Fruit fly (Drosophila melanogaster) whole organism, prepupa: ENCODE data around the gene CG33795.

Experiments used
- CG10631 ChIP-seq: fragments of 200-800 bp; sonication (Bioruptor generic); optimal IDR thresholded peaks from 2 replicates; lab custom pipeline; 2016; ENCODE audit warnings: missing biosample characterization, missing genetic modification characterization
- CG11294 ChIP-seq: fragments of 200-800 bp; sonication (Bioruptor generic); IDR thresholded peaks from 2 replicates; pipeline ENCODE4 v1.3.6; 2022; ENCODE audit warnings: missing biosample characterization, missing genetic modification characterization
- CG11762 ChIP-seq: fragments of 200-800 bp; sonication (Bioruptor generic); optimal IDR thresholded peaks from 3 replicates; lab custom pipeline; 2016; ENCODE audit warnings: missing biosample characterization, missing genetic modification characterization; ENCODE audit not compliant: insufficient read depth
- CG11902 ChIP-seq: fragments of 200-800 bp; sonication (Bioruptor generic); optimal IDR thresholded peaks from 3 replicates; lab custom pipeline; 2016; ENCODE audit warnings: missing biosample characterization, missing genetic modification characterization
- CG32006 ChIP-seq: fragments of 200-800 bp; sonication (Bioruptor generic); optimal IDR thresholded peaks from 3 replicates; lab custom pipeline; 2017; ENCODE audit warnings: missing biosample characterization, mild to moderate bottlenecking, missing genetic modification characterization
- CG34406 ChIP-seq: fragments of 200-800 bp; sonication (Bioruptor generic); optimal IDR thresholded peaks from 3 replicates; lab custom pipeline; 2016; ENCODE audit warnings: missing biosample characterization, missing genetic modification characterization
- CG3919 ChIP-seq: fragments of 200-800 bp; sonication (Bioruptor generic); optimal IDR thresholded peaks from 3 replicates; lab custom pipeline; 2016; ENCODE audit warnings: missing biosample characterization, missing genetic modification characterization
- CG4318 ChIP-seq: fragments of 200-800 bp; sonication (Bioruptor generic); optimal IDR thresholded peaks from 3 replicates; lab custom pipeline; 2017; ENCODE audit warnings: missing biosample characterization, mild to moderate bottlenecking, missing genetic modification characterization
- CG6163 ChIP-seq: fragments of 200-800 bp; sonication (Bioruptor generic); IDR thresholded peaks from 3 replicates; pipeline ENCODE4 v1.3.6; 2022; ENCODE audit warnings: missing biosample characterization, missing genetic modification characterization
- CG6792 ChIP-seq: fragments of 200-800 bp; sonication (Bioruptor generic); optimal IDR thresholded peaks from 3 replicates; lab custom pipeline; 2016; ENCODE audit warnings: missing biosample characterization, missing genetic modification characterization
- CG7368 ChIP-seq: fragments of 200-800 bp; sonication (Bioruptor generic); optimal IDR thresholded peaks from 3 replicates; lab custom pipeline; 2016; ENCODE audit warnings: missing biosample characterization, missing genetic modification characterization
- CG8119 ChIP-seq: fragments of 200-800 bp; sonication (Bioruptor generic); IDR thresholded peaks from 3 replicates; pipeline ENCODE4 v1.3.6; 2022; ENCODE audit warnings: missing biosample characterization, missing genetic modification characterization
- CG8319 ChIP-seq: fragments of 200-800 bp; sonication (Bioruptor generic); optimal IDR thresholded peaks from 3 replicates; lab custom pipeline; 2016; ENCODE audit warnings: missing biosample characterization, missing genetic modification characterization
- CG8632 ChIP-seq: fragments of 200-800 bp; sonication (Bioruptor generic); optimal IDR thresholded peaks from 3 replicates; lab custom pipeline; 2016; ENCODE audit warnings: missing biosample characterization, missing genetic modification characterization
- CG9139 ChIP-seq: fragments of 200-800 bp; sonication (Bioruptor generic); optimal IDR thresholded peaks from 3 replicates; lab custom pipeline; 2017; ENCODE audit warnings: missing biosample characterization, mild to moderate bottlenecking, missing genetic modification characterization
- Eip75B ChIP-seq: fragments of 200-800 bp; sonication (Bioruptor generic); optimal IDR thresholded peaks from 3 replicates; lab custom pipeline; 2016; ENCODE audit warnings: missing biosample characterization, missing genetic modification characterization
- Eip78C ChIP-seq: fragments of 200-800 bp; sonication (Bioruptor generic); peaks from one replicate; lab custom pipeline; 2016; ENCODE audit warnings: missing biosample characterization, missing genetic modification characterization
- Eip93F ChIP-seq: fragments of 200-800 bp; sonication (Bioruptor generic); optimal IDR thresholded peaks from 2 replicates; lab custom pipeline; 2016; ENCODE audit warnings: missing biosample characterization, mild to moderate bottlenecking, missing genetic modification characterization
- Ets21C ChIP-seq: fragments of 200-800 bp; sonication (Bioruptor generic); optimal IDR thresholded peaks from 3 replicates; lab custom pipeline; 2016; ENCODE audit warnings: missing biosample characterization, missing genetic modification characterization
- Gug ChIP-seq: fragments of 200-800 bp; sonication (Bioruptor generic); IDR thresholded peaks from 2 replicates; pipeline ENCODE4 v1.3.6; 2022; ENCODE audit warnings: missing biosample characterization, missing genetic modification characterization
- Hr38 ChIP-seq: sonication (Bioruptor generic); optimal IDR thresholded peaks from 2 replicates; lab custom pipeline; 2016; ENCODE audit warnings: missing biosample characterization, missing genetic modification characterization
- Hr4 ChIP-seq: fragments of 200-800 bp; sonication (Bioruptor generic); optimal IDR thresholded peaks from 3 replicates; lab custom pipeline; 2016; ENCODE audit warnings: missing biosample characterization, missing genetic modification characterization
- Lpt ChIP-seq: fragments of 200-800 bp; sonication (Bioruptor generic); optimal IDR thresholded peaks from 3 replicates; lab custom pipeline; 2016; ENCODE audit warnings: missing biosample characterization, missing genetic modification characterization
- Met ChIP-seq: fragments of 200-800 bp; sonication (Bioruptor generic); optimal IDR thresholded peaks from 3 replicates; lab custom pipeline; 2016; ENCODE audit warnings: missing biosample characterization, missing genetic modification characterization
- OdsH ChIP-seq: fragments of 200-800 bp; sonication (Bioruptor generic); optimal IDR thresholded peaks from 3 replicates; lab custom pipeline; 2016; ENCODE audit warnings: missing biosample characterization, missing genetic modification characterization
- Smox ChIP-seq: fragments of 200-800 bp; sonication (Bioruptor generic); optimal IDR thresholded peaks from 3 replicates; lab custom pipeline; 2016; ENCODE audit warnings: missing biosample characterization, missing genetic modification characterization
- Sox14 ChIP-seq: fragments of 200-800 bp; sonication (Bioruptor generic); optimal IDR thresholded peaks from 3 replicates; lab custom pipeline; 2016; ENCODE audit warnings: missing biosample characterization, missing genetic modification characterization
- Sox15 ChIP-seq: fragments of 200-800 bp; sonication (Bioruptor generic); optimal IDR thresholded peaks from 3 replicates; lab custom pipeline; 2016; ENCODE audit warnings: missing biosample characterization, missing genetic modification characterization
- achi ChIP-seq: fragments of 200-800 bp; sonication (Bioruptor generic); optimal IDR thresholded peaks from 3 replicates; lab custom pipeline; 2016; ENCODE audit warnings: missing biosample characterization, missing genetic modification characterization
- acj6 ChIP-seq: fragments of 200-800 bp; sonication (Bioruptor generic); optimal IDR thresholded peaks from 3 replicates; lab custom pipeline; 2016; ENCODE audit warnings: missing biosample characterization, missing genetic modification characterization
- esn ChIP-seq: fragments of 200-800 bp; sonication (Bioruptor generic); optimal IDR thresholded peaks from 2 replicates; lab custom pipeline; 2016; ENCODE audit warnings: missing biosample characterization, mild to moderate bottlenecking, missing genetic modification characterization, moderate library complexity
- fd59A ChIP-seq: fragments of 200-800 bp; sonication (Bioruptor generic); optimal IDR thresholded peaks from 2 replicates; lab custom pipeline; 2017; ENCODE audit warnings: missing biosample characterization, mild to moderate bottlenecking, missing genetic modification characterization, missing genetic modification reagents
- fd85E ChIP-seq: fragments of 200-800 bp; sonication (Bioruptor generic); optimal IDR thresholded peaks from 3 replicates; lab custom pipeline; 2016; ENCODE audit warnings: missing biosample characterization, missing genetic modification characterization
- fkh ChIP-seq: fragments of 200-800 bp; sonication (Bioruptor generic); optimal IDR thresholded peaks from 3 replicates; lab custom pipeline; 2017; ENCODE audit warnings: missing biosample characterization, mild to moderate bottlenecking, missing genetic modification characterization, moderate library complexity
- lz ChIP-seq: fragments of 200-800 bp; sonication (Bioruptor generic); optimal IDR thresholded peaks from 3 replicates; lab custom pipeline; 2016; ENCODE audit warnings: missing biosample characterization, missing genetic modification characterization
- pdm3 ChIP-seq: fragments of 200-800 bp; sonication (Bioruptor generic); optimal IDR thresholded peaks from 3 replicates; lab custom pipeline; 2016; ENCODE audit warnings: missing biosample characterization, missing genetic modification characterization
- ss ChIP-seq, 2 experiments: fragments of 200-800 bp; sonication (Bioruptor generic); optimal IDR thresholded peaks; 2 replicates in 1 of 2; 3 replicates in 1 of 2; lab custom pipeline; 2017 to 2018; ENCODE audit warnings: mild to moderate bottlenecking in 2 of 2, missing biosample characterization in 2 of 2, missing genetic modification characterization in 2 of 2, moderate library complexity in 1 of 2
- svp ChIP-seq: fragments of 200-800 bp; sonication (Bioruptor generic); peaks from one replicate; lab custom pipeline; 2016; ENCODE audit warnings: missing biosample characterization, missing genetic modification characterization
- topi ChIP-seq: fragments of 200-800 bp; sonication (Bioruptor generic); optimal IDR thresholded peaks from 3 replicates; lab custom pipeline; 2016; ENCODE audit warnings: missing biosample characterization, missing genetic modification characterization
- vri ChIP-seq: fragments of 200-800 bp; sonication (Bioruptor generic); optimal IDR thresholded peaks from 3 replicates; lab custom pipeline; 2016; ENCODE audit warnings: missing biosample characterization, mild to moderate bottlenecking, missing genetic modification characterization

Gene CG33795

DNA sequence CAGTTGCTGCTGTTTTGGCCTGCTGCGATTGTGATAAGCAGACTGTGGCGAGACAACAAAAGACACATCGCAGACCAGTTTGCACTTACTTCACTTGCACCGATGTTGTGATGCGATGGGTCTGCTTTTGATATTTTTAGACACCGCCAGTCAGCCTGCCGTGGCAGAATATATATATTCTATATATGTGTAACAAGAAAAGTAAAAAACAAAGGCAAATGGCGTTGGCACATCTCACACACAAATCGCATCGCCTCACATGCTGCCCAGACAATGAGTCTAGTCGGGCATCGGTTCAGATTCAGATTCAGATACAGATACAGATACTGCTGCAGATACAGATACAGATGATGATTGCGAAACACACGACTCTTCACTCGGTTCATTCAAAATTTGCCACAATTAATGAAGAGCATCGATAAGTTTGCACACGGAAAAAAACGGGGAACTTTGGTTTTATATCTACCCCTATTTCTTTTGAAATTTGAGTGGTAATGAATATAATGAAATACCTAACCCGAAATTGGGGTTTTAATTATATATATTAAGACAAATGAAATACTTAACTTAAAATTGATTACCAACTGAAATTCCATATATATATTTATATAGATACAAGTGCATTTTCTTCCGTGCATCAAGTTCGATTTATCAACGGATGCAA is 3.3 kb downstream of the CG33795 start (continued):
- no peak for TF ChIP-seq ss (GFP tag; optimal IDR thresholded peaks at IDR 0.05; lab: Kevin White, UChicago)
- TF ChIP-seq, all 60 proteins: peak for 18

DNA sequence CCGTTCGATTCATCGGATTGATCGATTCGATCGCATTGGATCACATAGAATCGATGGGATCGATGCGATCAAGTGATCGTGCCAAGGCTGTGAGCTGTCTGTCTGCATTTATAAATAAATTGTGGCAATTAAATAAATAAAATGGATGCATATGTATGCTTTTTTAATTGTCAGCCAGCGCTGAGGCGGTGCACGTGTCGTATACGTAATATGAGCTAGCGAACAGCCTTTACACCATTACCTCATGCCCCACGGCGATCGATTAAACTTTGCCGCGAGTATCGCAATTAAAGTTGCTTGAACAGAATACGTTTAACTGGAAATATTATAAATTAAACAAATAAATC is 4.2 kb downstream of the CG33795 start:
- TF ChIP-seq fd85E (no peak), Eip78C (GFP tag; lab: Kevin White, UChicago) (peak; percentile 56)

DNA sequence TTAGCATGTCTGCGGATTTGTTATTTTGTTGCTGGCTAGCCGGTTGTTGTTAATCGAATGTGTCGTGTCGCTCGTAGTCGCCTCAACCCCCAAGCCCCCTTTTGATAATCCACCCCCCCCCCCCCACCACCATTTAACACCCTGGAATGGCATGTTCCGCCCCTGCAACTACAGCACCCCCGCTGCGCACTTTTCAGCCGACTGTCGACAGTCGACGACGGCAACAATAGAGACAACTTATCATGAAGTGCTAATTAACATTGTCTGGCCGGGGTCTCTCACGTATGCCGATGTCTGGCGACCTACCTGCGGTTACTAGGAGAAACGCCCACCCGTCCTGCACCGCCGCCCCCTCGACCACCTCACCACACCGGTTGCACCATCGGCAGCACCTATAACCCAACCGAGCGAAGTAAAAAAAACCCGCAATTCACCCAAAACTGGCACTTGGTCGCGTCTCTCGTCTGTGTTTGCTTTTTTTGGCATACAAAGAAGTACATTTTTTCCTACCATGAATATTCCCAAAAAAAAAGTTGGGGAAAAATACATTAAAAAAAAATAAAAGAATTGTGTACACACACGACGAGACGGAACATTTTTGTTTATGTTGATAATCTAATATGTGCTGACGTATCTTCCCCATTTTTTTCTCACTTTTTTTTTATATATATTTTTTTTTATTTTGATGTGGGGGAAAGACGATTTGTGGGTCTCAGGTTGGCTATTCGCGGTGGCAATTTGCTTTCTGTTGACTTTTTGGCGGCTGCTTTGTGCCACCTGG is 4.8 kb downstream of the CG33795 start:
- peak; percentile 40 for TF ChIP-seq svp
- TF ChIP-seq CG10631, result no peak
- TF ChIP-seq vri (GFP tag; lab: Kevin White, UChicago), result peak; percentile 46
- TF ChIP-seq acj6 (GFP tag; lab: Kevin White, UChicago), result no peak
- TF ChIP-seq Eip78C (GFP tag; lab: Kevin White, UChicago), result peak; percentile 62
- 0 out of 3 replicates have a peak, but pooled peaks have one; percentile 11 for TF ChIP-seq CG6163
- TF ChIP-seq fd59A (GFP tag; lab: Kevin White, UChicago), result no peak
- TF ChIP-seq CG4318 (GFP tag; lab: Kevin White, UChicago), result no peak
- TF ChIP-seq Eip93F (GFP tag; lab: Kevin White, UChicago), result no peak
- 0 out of 3 replicates have a peak, but pooled peaks have one; percentile 11 for TF ChIP-seq CG8119 (GFP tag; lab: Robert Waterston, UW)
- peak; percentile 82 for TF ChIP-seq fkh (GFP tag; lab: Kevin White, UChicago)
- no peak for TF ChIP-seq Ets21C (GFP tag; lab: Kevin White, UChicago)

DNA sequence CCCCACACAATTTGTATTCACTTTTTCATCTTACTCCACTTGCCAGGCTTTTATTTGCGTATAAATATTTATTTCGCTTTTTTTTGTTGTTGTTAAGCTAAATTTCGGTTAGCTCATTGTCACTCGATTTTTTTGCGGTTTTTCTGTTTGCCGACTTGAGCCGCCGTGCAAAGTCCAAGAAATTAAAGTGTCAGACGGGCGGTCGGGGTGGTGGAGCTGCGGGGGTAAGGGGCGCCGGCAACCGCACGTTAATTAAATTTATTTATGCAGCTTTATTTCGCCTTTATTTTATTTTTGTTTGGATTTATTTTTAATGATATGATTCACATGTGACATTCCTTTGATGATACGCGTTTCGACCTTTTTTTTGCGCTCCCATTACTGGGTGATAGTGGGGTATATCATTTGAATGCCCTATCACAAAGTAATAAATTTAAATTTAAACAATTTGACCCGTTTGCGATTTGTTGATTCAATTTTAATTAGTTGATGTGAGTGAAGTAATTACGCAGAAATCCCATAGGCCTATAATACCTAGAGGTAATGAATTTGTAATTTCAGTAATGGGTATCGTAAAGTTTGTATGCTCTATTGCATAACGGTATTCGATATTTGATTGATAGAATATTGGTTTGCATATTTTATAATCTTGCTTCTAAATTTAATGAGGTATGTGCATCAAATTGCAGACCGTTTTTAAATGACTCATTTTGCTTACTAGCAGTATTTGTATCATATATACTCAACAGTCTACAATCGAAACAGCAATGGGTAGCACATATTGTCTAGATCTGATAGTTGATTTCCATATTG is 5.6 kb downstream of the CG33795 start:
- TF ChIP-seq Smox (GFP tag; lab: Kevin White, UChicago) (peak; percentile 55), CG3919 (GFP tag; lab: Kevin White, UChicago) (peak; percentile 21), Hr4 (GFP tag; lab: Kevin White, UChicago) (peak; percentile 20), CG8119 (GFP tag; lab: Robert Waterston, UW) (no peak), svp (peak; percentile 82), CG32006 (GFP tag; lab: Kevin White, UChicago) (peak; percentile 1), CG6792 (GFP tag; lab: Kevin White, UChicago) (peak; percentile 35), CG11902 (GFP tag; lab: Kevin White, UChicago) (peak; percentile 38), OdsH (GFP tag; lab: Kevin White, UChicago) (peak; percentile 57), achi (GFP tag; lab: Kevin White, UChicago) (peak; percentile 18), Lpt (GFP tag; lab: Kevin White, UChicago) (no peak), Met (GFP tag; lab: Kevin White, UChicago) (peak; percentile 70), fd59A (GFP tag; lab: Kevin White, UChicago) (no peak), pdm3 (GFP tag; lab: Kevin White, UChicago) (peak; percentile 52), fd85E (no peak), Sox14 (GFP tag; lab: Kevin White, UChicago) (peak; percentile 66), CG34406 (GFP tag; lab: Kevin White, UChicago) (peak; percentile 42), CG6163 (no peak), CG9139 (no peak), CG8319 (GFP tag; lab: Kevin White, UChicago) (peak; percentile 20), CG11762 (GFP tag; lab: Kevin White, UChicago) (peak; percentile 1), acj6 (GFP tag; lab: Kevin White, UChicago) (peak; percentile 21), Hr38 (GFP tag; lab: Kevin White, UChicago) (no peak), Eip75B (GFP tag; lab: Kevin White, UChicago) (peak; percentile 41), CG7368 (GFP tag; lab: Kevin White, UChicago) (peak; percentile 21), Eip78C (GFP tag; lab: Kevin White, UChicago) (peak; percentile 86), vri (GFP tag; lab: Kevin White, UChicago) (peak; percentile 61), Gug (GFP tag; lab: Robert Waterston, UW) (no peak), Sox15 (GFP tag; lab: Kevin White, UChicago) (peak; percentile 34), topi (GFP tag; lab: Kevin White, UChicago) (peak; percentile 75), CG8632 (GFP tag; lab: Kevin White, UChicago) (peak; percentile 12), CG4318 (GFP tag; lab: Kevin White, UChicago) (no peak), lz (GFP tag; lab: Kevin White, UChicago) (peak; percentile 57), esn (GFP tag; lab: Kevin White, UChicago) (peak; percentile 74), CG11294 (GFP tag; lab: Robert Waterston, UW) (no peak), CG10631 (peak; percentile 26)
